Worm (Caenorhabditis elegans) whole organism, early embryonic: ENCODE data around the gene Y26E6A.3.

Experiments
- ama-1 ChIP-seq: fragments of 150-350 bp; optimal IDR thresholded peaks from 2 replicates; lab custom pipeline; 2014
- ets-7 ChIP-seq: sonication (generic microtip); optimal IDR thresholded peaks from 2 replicates; lab custom pipeline; 2016; ENCODE audit warnings: missing genotype, missing genetic modification characterization, missing compliant biosample characterization
- flt-1 ChIP-seq: fragments of 200-800 bp; sonication (Bioruptor generic); IDR thresholded peaks from 2 replicates; pipeline ENCODE4 v1.3.6; 2022; ENCODE audit warnings: missing genetic modification characterization, missing compliant biosample characterization

DNA sequence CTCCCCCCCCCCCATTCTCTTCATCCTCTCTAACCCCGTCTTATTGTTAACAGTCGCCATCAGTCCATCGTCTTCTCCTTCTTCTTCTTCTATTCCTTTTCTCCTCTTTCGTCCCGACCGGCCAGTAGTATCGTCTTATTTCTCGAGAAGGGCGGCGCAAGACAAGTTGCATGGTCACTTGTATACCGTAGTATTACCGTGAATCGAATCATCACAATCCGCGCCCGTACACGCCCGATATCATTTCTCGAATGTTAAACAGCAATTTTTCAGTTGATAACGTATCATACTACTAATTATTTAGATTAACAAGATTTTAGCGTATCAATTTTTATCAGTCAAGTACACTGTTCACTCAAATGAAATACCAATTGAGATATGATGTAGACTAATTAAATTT, 28.2 kb upstream of the Y26E6A.3 start:
- no peak for TF ChIP-seq flt-1
- no peak for TF ChIP-seq ama-1 (lab: Kevin White, UChicago)
- TF ChIP-seq ets-7 (tag; lab: Kevin White, UChicago), result no peak
